Fruit fly (Drosophila melanogaster) whole organism, prepupa: Measurements from ENCODE around the gene Act88F.

ENCODE experiments used
- Sox14 ChIP-seq: fragments of 200-800 bp; sonication (Bioruptor generic); optimal IDR thresholded peaks from 3 replicates; lab custom pipeline; 2016; ENCODE audit warnings: missing biosample characterization, missing genetic modification characterization
- Sox15 ChIP-seq: fragments of 200-800 bp; sonication (Bioruptor generic); optimal IDR thresholded peaks from 3 replicates; lab custom pipeline; 2016; ENCODE audit warnings: missing biosample characterization, missing genetic modification characterization
- pdm3 ChIP-seq: fragments of 200-800 bp; sonication (Bioruptor generic); optimal IDR thresholded peaks from 3 replicates; lab custom pipeline; 2016; ENCODE audit warnings: missing biosample characterization, missing genetic modification characterization

- no peak for TF ChIP-seq Sox15
- no peak for TF ChIP-seq Sox14 (GFP tag; lab: Kevin White, UChicago)
- no peak for TF ChIP-seq pdm3 (GFP tag; lab: Kevin White, UChicago)
These were observed 32.0 kb downstream of the Act88F start for dm6 chr3R:15471742-15472141.
